Fruit fly (Drosophila melanogaster): ENCODE measurements around the gene Ugt35B1.
A peak's percentile ranks its signal among the peaks of the same experiment; 100 is the strongest.

- TF ChIP-seq CG7045 (GFP tag; optimal IDR thresholded peaks at IDR 0.05): peak; percentile 59
- peak; percentile 14 for TF ChIP-seq tj (GFP tag; optimal IDR thresholded peaks at IDR 0.05)
- TF ChIP-seq bab1 (GFP tag; optimal IDR thresholded peaks at IDR 0.05): no peak
- peak; percentile 58 for TF ChIP-seq kay (GFP tag; ENCODE audit: borderline replicate concordance)
- TF ChIP-seq cnc (optimal IDR thresholded peaks at IDR 0.05): no peak
- TF ChIP-seq Hr96 (GFP tag; optimal IDR thresholded peaks at IDR 0.05): no peak
- no peak for TF ChIP-seq ovo (GFP tag; optimal IDR thresholded peaks at IDR 0.05)
- no peak for TF ChIP-seq toe (GFP tag; optimal IDR thresholded peaks at IDR 0.05)
- no peak for TF ChIP-seq CG5204 (GFP tag; optimal IDR thresholded peaks at IDR 0.05)
- peak; percentile 51 for TF ChIP-seq CG11617 (GFP tag; optimal IDR thresholded peaks at IDR 0.05)
- TF ChIP-seq Clk (GFP tag; optimal IDR thresholded peaks at IDR 0.05): no peak
- peak; percentile 45 for TF ChIP-seq CG14711 (tag; optimal IDR thresholded peaks at IDR 0.05)
Observed at dm6 chr3R:11173169-11173506, 3.1 kb upstream of the Ugt35B1 start.
